Fruit fly (Drosophila melanogaster) whole organism: Measurements from ENCODE around the gene H.

ENCODE experiments used
- pan ChIP-seq: fragments of >200 bp; optimal IDR thresholded peaks from 2 replicates; lab custom pipeline; 2017
- psq ChIP-seq: fragments of >200 bp; optimal IDR thresholded peaks from 2 replicates; lab custom pipeline; 2017

DNA sequence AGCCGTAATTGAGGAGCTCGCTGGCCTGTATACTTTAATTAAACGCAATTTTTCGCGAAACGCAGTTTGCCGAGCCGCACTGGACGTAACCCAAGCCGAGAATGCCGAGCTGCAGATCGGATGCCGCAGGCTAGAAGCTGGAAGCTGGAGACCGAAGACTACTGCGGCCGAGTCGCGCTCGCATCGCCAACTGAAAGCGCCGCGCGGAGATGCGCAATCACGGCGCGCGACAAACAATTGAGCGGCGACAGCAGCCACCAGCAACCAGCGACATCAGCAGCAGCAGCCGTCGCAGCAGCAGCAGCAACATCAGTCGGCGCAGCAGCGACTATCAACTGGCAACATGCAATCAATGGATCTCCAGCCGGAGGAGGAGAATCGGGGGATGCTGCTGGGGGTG lies 34.9 kb downstream of the H start:
- TF ChIP-seq psq (lab: Kevin White, UChicago) (no peak), pan (lab: Kevin White, UChicago) (no peak)
